Fruit fly (Drosophila melanogaster): ENCODE results near the gene Tsp97E.

The Tsp97E gene

DNA sequence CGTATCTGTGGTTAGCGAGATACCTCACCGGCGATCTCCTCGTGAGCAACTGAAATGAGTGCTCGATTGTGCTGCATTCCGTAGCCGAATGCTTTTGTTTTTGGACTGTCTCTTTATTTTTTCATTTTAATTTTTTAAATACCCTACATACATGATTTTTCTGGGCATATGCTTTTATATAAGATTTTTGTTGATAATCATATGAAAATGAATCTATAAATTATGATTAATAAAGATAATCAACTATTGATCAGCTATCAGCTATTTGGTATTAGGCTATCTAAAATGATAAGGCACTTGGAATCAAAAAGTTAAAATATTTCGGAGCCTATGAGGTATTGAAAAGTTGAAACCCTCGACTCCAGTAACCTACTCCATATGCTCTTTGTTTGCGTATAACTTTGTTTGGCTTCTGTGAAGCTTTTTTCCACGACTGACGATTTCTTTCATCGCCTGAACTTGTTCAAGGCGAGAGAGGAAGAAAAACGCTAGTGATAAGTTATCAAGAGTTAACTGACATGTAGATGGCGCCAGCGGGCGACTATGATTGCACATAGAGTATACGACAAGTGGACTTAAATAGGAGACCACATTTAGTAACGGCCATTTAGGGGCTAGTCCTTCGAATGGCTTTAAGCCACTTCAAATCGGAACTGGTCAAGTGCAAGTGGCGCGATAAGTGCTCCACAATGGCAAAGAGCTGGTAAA is 25.3 kb upstream of the Tsp97E start, which contains the start of gene CG31076:
Gene CG31076 (minus strand): TSS at position 51 of the 708 bp plus-strand sequence.
- peak; percentile 76 for TF ChIP-seq OdsH (GFP tag; optimal IDR thresholded peaks at IDR 0.05)
- TF ChIP-seq lola (GFP tag; optimal IDR thresholded peaks at IDR 0.05), result no peak
- no peak for TF ChIP-seq usp (GFP tag; optimal IDR thresholded peaks at IDR 0.05)
- peak; percentile 55 for TF ChIP-seq brk (GFP tag; optimal IDR thresholded peaks at IDR 0.05)
- peak; percentile 82 for TF ChIP-seq woc (GFP tag; optimal IDR thresholded peaks at IDR 0.05)
- TF ChIP-seq fru (GFP tag; optimal IDR thresholded peaks at IDR 0.05), result peak; percentile 85
- TF ChIP-seq Dif (GFP tag; optimal IDR thresholded peaks at IDR 0.05; ENCODE audit: partially characterized antibody), result no peak
- TF ChIP-seq dmrt93B (GFP tag; optimal IDR thresholded peaks at IDR 0.05), result peak; percentile 33
- no peak for TF ChIP-seq dsf (GFP tag; optimal IDR thresholded peaks at IDR 0.05; ENCODE audit: borderline replicate concordance)
- peak; percentile 32 for TF ChIP-seq tai (GFP tag; optimal IDR thresholded peaks at IDR 0.05)
- no peak for TF ChIP-seq Hr83 (GFP tag; optimal IDR thresholded peaks at IDR 0.05; ENCODE audit: poor library complexity, severe bottlenecking)
- no peak for TF ChIP-seq Dfd (GFP tag; optimal IDR thresholded peaks at IDR 0.05)
- TF ChIP-seq Rel (GFP tag; optimal IDR thresholded peaks at IDR 0.05), result no peak
- TF ChIP-seq Rel (tag; optimal IDR thresholded peaks at IDR 0.05), result peak; percentile 35
- no peak for TF ChIP-seq sv (GFP tag; optimal IDR thresholded peaks at IDR 0.05)
- peak; percentile 89 for TF ChIP-seq h (GFP tag; optimal IDR thresholded peaks at IDR 0.05)
- TF ChIP-seq CrebA (GFP tag; optimal IDR thresholded peaks at IDR 0.05; ENCODE audit: borderline replicate concordance), result peak; percentile 54
- TF ChIP-seq rgr (GFP tag; optimal IDR thresholded peaks at IDR 0.05), result peak; percentile 78
- no peak for TF ChIP-seq dl (GFP tag; optimal IDR thresholded peaks at IDR 0.05; ENCODE audit: insufficient read depth in 1 of 2, partially characterized antibody in 2 of 2)
- peak; percentile 82 for TF ChIP-seq HLH106 (tag; optimal IDR thresholded peaks at IDR 0.05)
- TF ChIP-seq Abd-B (GFP tag; optimal IDR thresholded peaks at IDR 0.05), result no peak
- TF ChIP-seq N (GFP tag; optimal IDR thresholded peaks at IDR 0.05), result no peak
- TF ChIP-seq foxo (GFP tag; optimal IDR thresholded peaks at IDR 0.05), result peak in 1 of 2 experiments; percentile 83
- peak; percentile 77 for TF ChIP-seq Sp1 (GFP tag; optimal IDR thresholded peaks at IDR 0.05)
- peak; percentile 56 for TF ChIP-seq br (GFP tag; optimal IDR thresholded peaks at IDR 0.05)
- no peak for TF ChIP-seq Hr78 (GFP tag; optimal IDR thresholded peaks at IDR 0.05)
- TF ChIP-seq ey (GFP tag; optimal IDR thresholded peaks at IDR 0.05), result peak; percentile 68
- no peak for TF ChIP-seq Myc (optimal IDR thresholded peaks at IDR 0.05)
- TF ChIP-seq Jra (GFP tag; optimal IDR thresholded peaks at IDR 0.05), result peak; percentile 24
- peak; percentile 33 for TF ChIP-seq psq (GFP tag; optimal IDR thresholded peaks at IDR 0.05)
- TF ChIP-seq jim (GFP tag; optimal IDR thresholded peaks at IDR 0.05), result no peak
- TF ChIP-seq Vsx2 (GFP tag; optimal IDR thresholded peaks at IDR 0.05; ENCODE audit: partially characterized antibody), result no peak
- TF ChIP-seq pan (optimal IDR thresholded peaks at IDR 0.05), result peak; percentile 64
- peak; percentile 67 for TF ChIP-seq Hnf4 (GFP tag; optimal IDR thresholded peaks at IDR 0.05)
- TF ChIP-seq GATAd (GFP tag; optimal IDR thresholded peaks at IDR 0.05), result no peak
- TF ChIP-seq sage (GFP tag; optimal IDR thresholded peaks at IDR 0.05), result peak; percentile 59
- peak; percentile 40 for TF ChIP-seq CG32264 (GFP tag; optimal IDR thresholded peaks at IDR 0.05)
- no peak for TF ChIP-seq Mio (GFP tag; optimal IDR thresholded peaks at IDR 0.05)
- peak; percentile 51 for TF ChIP-seq CG9705 (GFP tag; optimal IDR thresholded peaks at IDR 0.05)

DNA sequence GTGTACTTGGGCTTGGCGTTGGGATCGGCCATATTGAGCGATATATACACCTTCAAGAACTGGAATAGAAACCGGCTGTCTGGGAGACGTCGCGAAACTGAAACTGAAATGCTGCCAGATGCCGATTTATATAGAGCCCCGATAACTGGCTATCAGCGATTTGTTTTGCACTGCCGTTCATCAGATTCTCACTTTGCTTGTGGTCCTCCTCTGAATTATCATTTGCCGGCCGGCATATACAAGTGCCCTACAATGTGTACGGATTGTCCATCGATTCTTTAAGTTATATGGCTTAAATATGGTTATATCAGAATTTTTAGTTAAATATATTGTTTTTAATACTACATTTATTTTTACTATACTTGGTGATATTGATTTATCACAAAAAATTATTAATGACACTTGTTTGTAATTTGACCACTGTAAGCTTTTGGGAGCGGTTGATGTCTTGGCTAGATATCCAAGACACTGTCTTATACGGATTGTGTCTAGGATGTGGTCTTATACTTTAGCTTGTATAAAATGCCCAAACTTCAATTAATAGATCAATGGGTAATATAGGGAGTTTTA is 23.9 kb upstream of the Tsp97E start, which contains the start of gene CG31075:
Gene CG31075 (minus strand): TSS at position 106 of the 570 bp plus-strand sequence.
- TF ChIP-seq dl (GFP tag; optimal IDR thresholded peaks at IDR 0.05; ENCODE audit: insufficient read depth in 1 of 2, partially characterized antibody in 2 of 2) (peak in 1 of 2 experiments; percentile 12), Vsx2 (GFP tag; optimal IDR thresholded peaks at IDR 0.05; ENCODE audit: partially characterized antibody) (no peak), ey (GFP tag; optimal IDR thresholded peaks at IDR 0.05) (peak; percentile 83), jim (GFP tag; optimal IDR thresholded peaks at IDR 0.05) (no peak), usp (GFP tag; optimal IDR thresholded peaks at IDR 0.05) (no peak), sv (GFP tag; optimal IDR thresholded peaks at IDR 0.05) (peak; percentile 16), Sp1 (GFP tag; optimal IDR thresholded peaks at IDR 0.05) (peak; percentile 90), pan (optimal IDR thresholded peaks at IDR 0.05) (no peak), CG32264 (GFP tag; optimal IDR thresholded peaks at IDR 0.05) (peak; percentile 71), dmrt93B (GFP tag; optimal IDR thresholded peaks at IDR 0.05) (peak; percentile 88), woc (GFP tag; optimal IDR thresholded peaks at IDR 0.05) (peak; percentile 84), tai (GFP tag; optimal IDR thresholded peaks at IDR 0.05) (peak; percentile 75), Hnf4 (GFP tag; optimal IDR thresholded peaks at IDR 0.05) (peak; percentile 81), Hr83 (GFP tag; optimal IDR thresholded peaks at IDR 0.05; ENCODE audit: poor library complexity, severe bottlenecking) (peak; percentile 58), CG9705 (GFP tag; optimal IDR thresholded peaks at IDR 0.05) (peak; percentile 87), Mio (GFP tag; optimal IDR thresholded peaks at IDR 0.05) (peak; percentile 54), sage (GFP tag; optimal IDR thresholded peaks at IDR 0.05) (peak; percentile 92), OdsH (GFP tag; optimal IDR thresholded peaks at IDR 0.05) (peak; percentile 90), psq (GFP tag; optimal IDR thresholded peaks at IDR 0.05) (peak; percentile 100), dsf (GFP tag; optimal IDR thresholded peaks at IDR 0.05; ENCODE audit: borderline replicate concordance) (peak; percentile 55), lola (GFP tag; optimal IDR thresholded peaks at IDR 0.05) (no peak), N (GFP tag; optimal IDR thresholded peaks at IDR 0.05) (no peak), Abd-B (GFP tag; optimal IDR thresholded peaks at IDR 0.05) (no peak), br (GFP tag; optimal IDR thresholded peaks at IDR 0.05) (peak; percentile 83), CrebA (GFP tag; optimal IDR thresholded peaks at IDR 0.05; ENCODE audit: borderline replicate concordance) (peak; percentile 50), GATAd (GFP tag; optimal IDR thresholded peaks at IDR 0.05) (no peak), Dfd (GFP tag; optimal IDR thresholded peaks at IDR 0.05) (no peak), Dif (GFP tag; optimal IDR thresholded peaks at IDR 0.05; ENCODE audit: partially characterized antibody) (peak; percentile 70), fru (GFP tag; optimal IDR thresholded peaks at IDR 0.05) (peak; percentile 90), rgr (GFP tag; optimal IDR thresholded peaks at IDR 0.05) (peak; percentile 91), Myc (optimal IDR thresholded peaks at IDR 0.05) (peak; percentile 60), h (GFP tag; optimal IDR thresholded peaks at IDR 0.05) (peak; percentile 91), HLH106 (tag; optimal IDR thresholded peaks at IDR 0.05) (peak; percentile 89), Rel (GFP tag; optimal IDR thresholded peaks at IDR 0.05) (peak; percentile 75), Rel (tag; optimal IDR thresholded peaks at IDR 0.05) (peak; percentile 39), Jra (GFP tag; optimal IDR thresholded peaks at IDR 0.05) (peak; percentile 50), Hr78 (GFP tag; optimal IDR thresholded peaks at IDR 0.05) (no peak), brk (GFP tag; optimal IDR thresholded peaks at IDR 0.05) (peak; percentile 93), foxo (GFP tag; optimal IDR thresholded peaks at IDR 0.05) (peak in 1 of 2 experiments; percentile 97)
